Fruit fly (Drosophila melanogaster): ENCODE measurements around the gene His4r.
A peak's percentile ranks its signal among the peaks of the same experiment; 100 is the strongest.

Gene His4r

dm6 chr3R:14625215-14626156 is at the start of gene His4r, which contains the start of gene put (continued):
- TF ChIP-seq Xrp1 (GFP tag; IDR thresholded peaks at IDR 0.05): 0 out of 2 replicates have a peak, but pooled peaks have one; percentile 16
- TF ChIP-seq Neu2 (GFP tag; optimal IDR thresholded peaks at IDR 0.05; ENCODE audit: borderline replicate concordance): no peak
- TF ChIP-seq NfI (GFP tag; optimal IDR thresholded peaks at IDR 0.05): peak; percentile 20
- TF ChIP-seq sisA (GFP tag; IDR thresholded peaks at IDR 0.05): no peak
- TF ChIP-seq scrt (GFP tag; optimal IDR thresholded peaks at IDR 0.05): no peak
- peak; percentile 40 for TF ChIP-seq CG2712 (tag; optimal IDR thresholded peaks at IDR 0.05)
- TF ChIP-seq Asciz (GFP tag; optimal IDR thresholded peaks at IDR 0.05): no peak
- TF ChIP-seq Ets65A (GFP tag): peak; percentile 78
- TF ChIP-seq row (GFP tag; IDR thresholded peaks at IDR 0.05): peak; percentile 21; the same call in 2 of the 3 replicates
- peak; percentile 64 for TF ChIP-seq CG15514 (GFP tag; optimal IDR thresholded peaks at IDR 0.05)
- peak; percentile 51 for TF ChIP-seq Deaf1 (tag; optimal IDR thresholded peaks at IDR 0.05)
- TF ChIP-seq sna (GFP tag; IDR thresholded peaks at IDR 0.05; ENCODE audit: partially characterized antibody): peak; percentile 48; the same call in 1 of the 2 replicates
- TF ChIP-seq dpn (GFP tag; optimal IDR thresholded peaks at IDR 0.05): peak in 1 of 2 experiments; percentile 35
- TF ChIP-seq emc (GFP tag; optimal IDR thresholded peaks at IDR 0.05): no peak
- TF ChIP-seq Gug (GFP tag; IDR thresholded peaks at IDR 0.05): no peak
- peak; percentile 49 for TF ChIP-seq CG13624 (GFP tag; optimal IDR thresholded peaks at IDR 0.05)
- peak; percentile 74 for TF ChIP-seq D19B (GFP tag; optimal IDR thresholded peaks at IDR 0.05)
- no peak for TF ChIP-seq corto (GFP tag; optimal IDR thresholded peaks at IDR 0.05)
- 0 out of 3 replicates have a peak, but pooled peaks have one; percentile 45 for TF ChIP-seq so (GFP tag; IDR thresholded peaks at IDR 0.05)
- TF ChIP-seq Jarid2 (GFP tag; optimal IDR thresholded peaks at IDR 0.05): peak; percentile 57
- TF ChIP-seq CG14860 (GFP tag; IDR thresholded peaks at IDR 0.05; ENCODE audit: partially characterized antibody): 0 out of 3 replicates have a peak, but pooled peaks have one; percentile 40
- TF ChIP-seq CG7839 (tag; optimal IDR thresholded peaks at IDR 0.05): no peak
- no peak for TF ChIP-seq tio (GFP tag; optimal IDR thresholded peaks at IDR 0.05)
- TF ChIP-seq CG4328 (GFP tag; optimal IDR thresholded peaks at IDR 0.05): no peak
- peak; percentile 44 for TF ChIP-seq CG8924 (tag; optimal IDR thresholded peaks at IDR 0.05)
- TF ChIP-seq ftz-f1 (GFP tag; optimal IDR thresholded peaks at IDR 0.05): peak; percentile 1
- no peak for TF ChIP-seq CG3726 (GFP tag; IDR thresholded peaks at IDR 0.05)
- peak; percentile 90 for TF ChIP-seq Dref (GFP tag; IDR thresholded peaks at IDR 0.05)
- peak; percentile 69 for TF ChIP-seq amos (GFP tag; IDR thresholded peaks at IDR 0.05; ENCODE audit: partially characterized antibody)
- TF ChIP-seq CTCF (GFP tag; optimal IDR thresholded peaks at IDR 0.05): peak; percentile 42
- TF ChIP-seq CG2116 (GFP tag; optimal IDR thresholded peaks at IDR 0.05): peak; percentile 75
- TF ChIP-seq sens (GFP tag): peak; percentile 93
- peak in 1 of 3 experiments; percentile 57 for TF ChIP-seq Stat92E (GFP tag; optimal IDR thresholded peaks at IDR 0.05)
- TF ChIP-seq TFAM (GFP tag; optimal IDR thresholded peaks at IDR 0.05): no peak
- no peak for TF ChIP-seq az2 (GFP tag; optimal IDR thresholded peaks at IDR 0.05)
- TF ChIP-seq CG13287 (GFP tag; IDR thresholded peaks at IDR 0.05; ENCODE audit: partially characterized antibody): peak; percentile 64
- peak; percentile 50 for TF ChIP-seq CG10543 (GFP tag; optimal IDR thresholded peaks at IDR 0.05)
- no peak for TF ChIP-seq CG12219 (GFP tag; optimal IDR thresholded peaks at IDR 0.05)
- no peak for TF ChIP-seq lov (optimal IDR thresholded peaks at IDR 0.05)
- TF ChIP-seq lov (GFP tag; IDR thresholded peaks at IDR 0.05): 0 out of 3 replicates have a peak, but pooled peaks have one; percentile 50
- no peak for TF ChIP-seq Usf (GFP tag; optimal IDR thresholded peaks at IDR 0.05)
- TF ChIP-seq Awh (GFP tag; IDR thresholded peaks at IDR 0.05): no peak
- no peak for TF ChIP-seq CG12236 (GFP tag; optimal IDR thresholded peaks at IDR 0.05)
- TF ChIP-seq mld (GFP tag; IDR thresholded peaks at IDR 0.05; ENCODE audit: partially characterized antibody): no peak
- peak; percentile 14 for TF ChIP-seq grau (tag; optimal IDR thresholded peaks at IDR 0.05)
- peak; percentile 62; the same call in 2 of the 3 replicates for TF ChIP-seq CG16813 (GFP tag; IDR thresholded peaks at IDR 0.05; ENCODE audit: partially characterized antibody)
- no peak for TF ChIP-seq CG12155 (GFP tag; optimal IDR thresholded peaks at IDR 0.05)
- TF ChIP-seq repo (GFP tag; optimal IDR thresholded peaks at IDR 0.05): peak; percentile 47
